Worm (Caenorhabditis elegans): ENCODE data around the gene F54C8.7.

- TF ChIP-seq pes-1 (GFP tag; IDR thresholded peaks at IDR 0.05) = no peak
- no peak for TF ChIP-seq ama-1 (optimal IDR thresholded peaks at IDR 0.05)
- no peak for TF ChIP-seq flt-1 (GFP tag; IDR thresholded peaks at IDR 0.05)
- TF ChIP-seq tra-4 (tag; optimal IDR thresholded peaks at IDR 0.05) = no peak
- TF ChIP-seq tbx-11 (GFP tag; IDR thresholded peaks at IDR 0.05) = no peak
- TF ChIP-seq hmbx-1 (tag; optimal IDR thresholded peaks at IDR 0.05) = no peak
- TF ChIP-seq sea-1 (GFP tag; conservative IDR thresholded peaks at IDR 0.05) = no peak
- no peak for TF ChIP-seq hmg-4 (GFP tag; optimal IDR thresholded peaks at IDR 0.05)
- no peak for TF ChIP-seq aly-1 (tag; optimal IDR thresholded peaks at IDR 0.05)
- TF ChIP-seq hnd-1 (tag; optimal IDR thresholded peaks at IDR 0.05) = no peak
These were observed 31.5 kb upstream of the F54C8.7 start, which contains the start of gene bre-3 for ce11 chrIII:9485373-9485772.
